Worm (Caenorhabditis elegans) whole organism, L3 larva: Measurements from ENCODE around the gene F22H10.1.

Source experiments
- ama-1 ChIP-seq: fragments of 150-350 bp; optimal IDR thresholded peaks from 2 replicates; lab custom pipeline; 2018
- ceh-82 ChIP-seq: fragments of 150-350 bp; optimal IDR thresholded peaks from 2 replicates; lab custom pipeline; 2014; ENCODE audit warnings: missing biosample characterization, missing genetic modification characterization
- lin-39 ChIP-seq: fragments of 150-350 bp; optimal IDR thresholded peaks from 2 replicates; lab custom pipeline; 2018; ENCODE audit warnings: missing biosample characterization, missing genetic modification reagents, missing genetic modification characterization
- mdl-1 ChIP-seq: fragments of 150-350 bp; optimal IDR thresholded peaks from 2 replicates; lab custom pipeline; 2014; ENCODE audit warnings: missing biosample characterization, missing genetic modification characterization
- nhr-23 ChIP-seq: fragments of 150-350 bp; optimal IDR thresholded peaks from 2 replicates; lab custom pipeline; 2014; ENCODE audit warnings: missing biosample characterization, missing genetic modification reagents, missing genetic modification characterization
- snpc-4 ChIP-seq: fragments of 150-350 bp; optimal IDR thresholded peaks from 2 replicates; lab custom pipeline; 2014; ENCODE audit warnings: missing biosample characterization, missing genetic modification characterization
- unc-62 ChIP-seq: fragments of 150-350 bp; sonication (generic microtip); optimal IDR thresholded peaks from 4 replicates; lab custom pipeline; 2014; ENCODE audit warnings: missing biosample characterization, missing genetic modification reagents, missing genetic modification characterization
- ztf-11 ChIP-seq: fragments of 150-350 bp; optimal IDR thresholded peaks from 2 replicates; lab custom pipeline; 2014; ENCODE audit warnings: missing biosample characterization, missing genetic modification characterization

DNA sequence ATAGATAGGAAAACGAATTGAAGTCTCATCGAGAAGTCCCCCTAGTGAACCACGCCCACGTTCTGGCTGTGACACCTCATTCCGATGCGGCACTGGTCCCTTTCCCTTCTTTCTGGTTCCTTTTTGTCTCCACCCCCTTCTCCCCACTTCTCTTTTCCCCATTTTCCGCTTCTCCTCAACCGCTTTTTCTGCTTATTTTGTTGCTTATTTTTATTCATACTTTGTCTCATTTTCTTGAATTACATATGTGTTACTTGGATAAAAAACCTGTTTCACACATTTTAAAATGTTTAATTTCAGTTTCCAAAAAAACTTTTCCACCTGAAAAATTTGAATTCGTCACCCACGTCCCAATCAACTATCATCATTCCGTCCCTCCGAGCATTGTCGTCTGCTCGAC, 9.1 kb downstream of the F22H10.1 start, which contains the start of gene lgc-53:
- TF ChIP-seq ama-1 (lab: Kevin White, UChicago) (no peak), ceh-82 (tag; lab: Kevin White, UChicago) (no peak), mdl-1 (tag; lab: Kevin White, UChicago) (no peak), ztf-11 (tag; lab: Kevin White, UChicago) (no peak), lin-39 (tag; lab: Kevin White, UChicago) (no peak), nhr-23 (tag; lab: Kevin White, UChicago) (no peak), snpc-4 (no peak), unc-62 (GFP tag; lab: Kevin White, UChicago) (no peak)
